Fruit fly (Drosophila melanogaster) whole organism, embryonic: ENCODE data around the gene CG5644.

Experiments used
- BEAF-32 ChIP-seq: fragments of 200-800 bp; sonication (Bioruptor generic); optimal IDR thresholded peaks from 3 replicates; lab custom pipeline; 2017; ENCODE audit warnings: missing biosample characterization, missing genetic modification characterization, mild to moderate bottlenecking, moderate library complexity, missing genetic modification reagents
- CG10321 ChIP-seq: fragments of 200-800 bp; sonication (Bioruptor generic); IDR thresholded peaks from 2 replicates; pipeline ENCODE4 v1.3.6; 2022; ENCODE audit warnings: missing biosample characterization, missing genetic modification characterization
- CG10979 ChIP-seq: fragments of 200-800 bp; sonication (Bioruptor generic); optimal IDR thresholded peaks from 2 replicates; lab custom pipeline; 2018; ENCODE audit warnings: missing biosample characterization, mild to moderate bottlenecking, missing genetic modification characterization, moderate library complexity
- CG11723 ChIP-seq: fragments of 200-800 bp; sonication (Bioruptor generic); optimal IDR thresholded peaks from 2 replicates; lab custom pipeline; 2017; ENCODE audit warnings: missing biosample characterization, mild to moderate bottlenecking, missing genetic modification characterization
- CG12104 ChIP-seq: fragments of 200-800 bp; sonication (Bioruptor generic); optimal IDR thresholded peaks from 3 replicates; lab custom pipeline; 2016; ENCODE audit warnings: missing biosample characterization, missing genetic modification characterization
- CG13287 ChIP-seq: fragments of 200-800 bp; sonication (Bioruptor generic); IDR thresholded peaks from 2 replicates; pipeline ENCODE4 v1.3.6; 2022; ENCODE audit warnings: missing biosample characterization, missing genetic modification characterization; ENCODE audit not compliant: partially characterized antibody
- CG15269 ChIP-seq: fragments of 200-800 bp; sonication (Bioruptor generic); optimal IDR thresholded peaks from 2 replicates; lab custom pipeline; 2018; ENCODE audit warnings: missing biosample characterization, mild to moderate bottlenecking, missing genetic modification characterization, moderate library complexity
- CG15696 ChIP-seq: fragments of 200-800 bp; sonication (Bioruptor generic); optimal IDR thresholded peaks from 2 replicates; lab custom pipeline; 2019; ENCODE audit warnings: missing biosample characterization, mild to moderate bottlenecking, missing genetic modification characterization, moderate library complexity
- CG1603 ChIP-seq: fragments of 200-800 bp; sonication (Bioruptor generic); optimal IDR thresholded peaks from 2 replicates; lab custom pipeline; 2019; ENCODE audit warnings: missing biosample characterization, mild to moderate bottlenecking, missing genetic modification characterization, moderate library complexity
- CG17328 ChIP-seq: fragments of 200-800 bp; sonication (Bioruptor generic); IDR thresholded peaks from 2 replicates; pipeline ENCODE4 v1.3.6; 2022; ENCODE audit warnings: missing biosample characterization, missing genetic modification characterization
- CG17912 ChIP-seq: fragments of 200-800 bp; sonication (Bioruptor generic); optimal IDR thresholded peaks from 2 replicates; lab custom pipeline; 2018; ENCODE audit warnings: missing biosample characterization, mild to moderate bottlenecking, missing genetic modification characterization
- CG18619 ChIP-seq: fragments of 200-800 bp; sonication (Bioruptor generic); optimal IDR thresholded peaks from 3 replicates; lab custom pipeline; 2017; ENCODE audit warnings: missing biosample characterization, mild to moderate bottlenecking, missing genetic modification characterization
- CG3407 ChIP-seq: fragments of 200-800 bp; sonication (Bioruptor generic); optimal IDR thresholded peaks from 2 replicates; lab custom pipeline; 2018; ENCODE audit warnings: missing biosample characterization, mild to moderate bottlenecking, missing genetic modification characterization
- CG42726 ChIP-seq: fragments of 200-800 bp; sonication (Bioruptor generic); IDR thresholded peaks from 2 replicates; pipeline ENCODE4 v1.3.6; 2022; ENCODE audit warnings: missing biosample characterization, missing genetic modification characterization; ENCODE audit not compliant: partially characterized antibody
- CG6813 ChIP-seq: fragments of 200-800 bp; sonication (Bioruptor generic); optimal IDR thresholded peaks from 2 replicates; lab custom pipeline; 2017; ENCODE audit warnings: missing biosample characterization, missing genetic modification characterization, mild to moderate bottlenecking, moderate library complexity, missing genetic modification reagents
- CG7839 ChIP-seq: fragments of 200-800 bp; sonication (Bioruptor generic); optimal IDR thresholded peaks from 3 replicates; lab custom pipeline; 2018; ENCODE audit warnings: missing biosample characterization, mild to moderate bottlenecking, missing genetic modification characterization, moderate library complexity
- CG8765 ChIP-seq: fragments of 200-800 bp; sonication (Bioruptor generic); IDR thresholded peaks from 2 replicates; pipeline ENCODE4 v1.3.6; 2022; ENCODE audit warnings: missing biosample characterization, missing genetic modification characterization
- CG9932 ChIP-seq: fragments of 200-800 bp; sonication (Bioruptor generic); IDR thresholded peaks from 2 replicates; pipeline ENCODE4 v1.3.6; 2022; ENCODE audit warnings: missing biosample characterization, missing genetic modification characterization
- CoRest ChIP-seq: fragments of 200-800 bp; sonication (Bioruptor generic); optimal IDR thresholded peaks from 3 replicates; lab custom pipeline; 2018; ENCODE audit warnings: missing biosample characterization, mild to moderate bottlenecking, missing genetic modification characterization, moderate library complexity
- D ChIP-seq, 2 experiments: fragments of 200-800 bp in 1 of 2; fragments of >200 bp in 1 of 2; sonication (Bioruptor generic) in 1 of 2; optimal IDR thresholded peaks; 2 replicates in 1 of 2; 3 replicates in 1 of 2; lab custom pipeline; 2017; ENCODE audit warnings: mild to moderate bottlenecking in 1 of 2, missing biosample characterization in 1 of 2, missing genetic modification characterization in 1 of 2, missing genetic modification reagents in 1 of 2
- Dll ChIP-seq: fragments of 200-800 bp; sonication (Bioruptor generic); IDR thresholded peaks from 4 replicates; pipeline ENCODE4 v1.3.6; 2022; ENCODE audit warnings: missing biosample characterization, missing genetic modification characterization; ENCODE audit not compliant: partially characterized antibody
- Doc2 ChIP-seq: fragments of 200-800 bp; sonication (Bioruptor generic); IDR thresholded peaks from 2 replicates; pipeline ENCODE4 v1.3.6; 2022; ENCODE audit warnings: missing biosample characterization, missing genetic modification characterization
- H2.0 ChIP-seq: fragments of 200-800 bp; sonication (Bioruptor generic); IDR thresholded peaks from 2 replicates; pipeline ENCODE4 v1.3.6; 2022; ENCODE audit warnings: missing biosample characterization, missing genetic modification characterization
- Mrtf ChIP-seq: fragments of 200-800 bp; sonication (Bioruptor generic); IDR thresholded peaks from 3 replicates; pipeline ENCODE4 v1.3.6; 2022; ENCODE audit warnings: missing biosample characterization, missing genetic modification characterization
- Scr ChIP-seq: fragments of 200-800 bp; sonication (Bioruptor generic); IDR thresholded peaks from 2 replicates; pipeline ENCODE4 v1.3.6; 2022; ENCODE audit warnings: missing biosample characterization, missing genetic modification characterization; ENCODE audit not compliant: partially characterized antibody
- abd-A ChIP-seq: fragments of 200-800 bp; sonication (Bioruptor generic); optimal IDR thresholded peaks from 3 replicates; lab custom pipeline; 2019; ENCODE audit warnings: missing biosample characterization, mild to moderate bottlenecking, missing genetic modification characterization, moderate library complexity
- ap ChIP-seq: fragments of 200-800 bp; sonication (Bioruptor generic); IDR thresholded peaks from 2 replicates; pipeline ENCODE4 v1.3.6; 2022; ENCODE audit warnings: missing biosample characterization, missing genetic modification characterization
- bowl ChIP-seq: fragments of 200-800 bp; sonication (Bioruptor generic); IDR thresholded peaks from 2 replicates; pipeline ENCODE4 v1.3.6; 2022; ENCODE audit warnings: missing biosample characterization, missing genetic modification characterization
- caup ChIP-seq: fragments of 200-800 bp; sonication (Bioruptor generic); optimal IDR thresholded peaks from 3 replicates; lab custom pipeline; 2017; ENCODE audit warnings: missing biosample characterization, mild to moderate bottlenecking, missing genetic modification characterization, moderate library complexity; ENCODE audit not compliant: severe bottlenecking
- chm ChIP-seq: fragments of 200-800 bp; sonication (Bioruptor generic); IDR thresholded peaks from 2 replicates; pipeline ENCODE4 v1.3.6; 2022; ENCODE audit warnings: missing biosample characterization, missing genetic modification characterization
- emc ChIP-seq: fragments of 200-800 bp; sonication (Bioruptor generic); optimal IDR thresholded peaks from 2 replicates; lab custom pipeline; 2016; ENCODE audit warnings: missing biosample characterization, missing genetic modification characterization
- fd64A ChIP-seq: fragments of 200-800 bp; sonication (Bioruptor generic); optimal IDR thresholded peaks from 3 replicates; lab custom pipeline; 2018; ENCODE audit warnings: missing biosample characterization, mild to moderate bottlenecking, missing genetic modification characterization
- fu2 ChIP-seq: fragments of 200-800 bp; sonication (Bioruptor generic); optimal IDR thresholded peaks from 2 replicates; lab custom pipeline; 2016; ENCODE audit warnings: missing biosample characterization, missing genetic modification characterization
- gfzf ChIP-seq: fragments of 200-800 bp; sonication (Bioruptor generic); optimal IDR thresholded peaks from 2 replicates; lab custom pipeline; 2016; ENCODE audit warnings: missing biosample characterization, mild to moderate bottlenecking, missing genetic modification characterization, moderate library complexity
- gt ChIP-seq: fragments of 200-800 bp; sonication (Bioruptor generic); IDR thresholded peaks from 2 replicates; pipeline ENCODE4 v1.3.6; 2022; ENCODE audit warnings: missing biosample characterization, missing genetic modification characterization
- ham ChIP-seq: fragments of 200-800 bp; sonication (Bioruptor generic); IDR thresholded peaks from 2 replicates; pipeline ENCODE4 v1.3.6; 2022; ENCODE audit warnings: missing biosample characterization, missing genetic modification characterization
- jumu ChIP-seq: fragments of 200-800 bp; sonication (Bioruptor generic); optimal IDR thresholded peaks from 3 replicates; lab custom pipeline; 2016; ENCODE audit warnings: missing biosample characterization, missing genetic modification characterization
- mirr ChIP-seq: fragments of 200-800 bp; sonication (Bioruptor generic); optimal IDR thresholded peaks from 3 replicates; lab custom pipeline; 2018; ENCODE audit warnings: missing biosample characterization, mild to moderate bottlenecking, missing genetic modification characterization
- org-1 ChIP-seq: fragments of 200-800 bp; sonication (Bioruptor generic); optimal IDR thresholded peaks from 2 replicates; lab custom pipeline; 2017; ENCODE audit warnings: missing biosample characterization, missing genetic modification characterization
- pfk ChIP-seq: fragments of 200-800 bp; sonication (Bioruptor generic); optimal IDR thresholded peaks from 2 replicates; lab custom pipeline; 2018; ENCODE audit warnings: missing biosample characterization, mild to moderate bottlenecking, missing genetic modification characterization, moderate library complexity
- phol ChIP-seq: fragments of 200-800 bp; sonication (Bioruptor generic); optimal IDR thresholded peaks from 3 replicates; lab custom pipeline; 2018; ENCODE audit warnings: missing biosample characterization, mild to moderate bottlenecking, missing genetic modification characterization, moderate library complexity
- prd ChIP-seq, 3 experiments: fragments of >200 bp in 2 of 3; fragments of 200-800 bp in 1 of 3; sonication (Bioruptor generic) in 1 of 3; optimal IDR thresholded peaks in 2 of 3; IDR thresholded peaks in 1 of 3; 2 replicates in 2 of 3; 3 replicates in 1 of 3; pipeline versions ENCODE4 v1.3.6 to Lab custom; 2017 to 2022; ENCODE audit warnings: missing biosample characterization in 1 of 3, missing genetic modification characterization in 1 of 3
- ranshi ChIP-seq: fragments of 200-800 bp; sonication (Bioruptor generic); IDR thresholded peaks from 2 replicates; pipeline ENCODE4 v1.3.6; 2022; ENCODE audit warnings: missing biosample characterization, missing genetic modification characterization
- schlank ChIP-seq: fragments of 200-800 bp; sonication (Bioruptor generic); optimal IDR thresholded peaks from 2 replicates; lab custom pipeline; 2018; ENCODE audit warnings: missing biosample characterization, mild to moderate bottlenecking, missing genetic modification characterization
- scrt ChIP-seq: fragments of 200-800 bp; sonication (Bioruptor generic); optimal IDR thresholded peaks from 2 replicates; lab custom pipeline; 2018; ENCODE audit warnings: missing biosample characterization, mild to moderate bottlenecking, missing genetic modification characterization, moderate library complexity
- tna ChIP-seq: fragments of 200-800 bp; sonication (Bioruptor generic); IDR thresholded peaks from 2 replicates; pipeline ENCODE4 v1.3.6; 2022; ENCODE audit warnings: missing biosample characterization, missing genetic modification characterization; ENCODE audit not compliant: partially characterized antibody
- tx ChIP-seq: fragments of 200-800 bp; sonication (Bioruptor generic); optimal IDR thresholded peaks from 2 replicates; lab custom pipeline; 2016; ENCODE audit warnings: missing biosample characterization, missing genetic modification characterization
- zf30C ChIP-seq: fragments of 200-800 bp; sonication (Bioruptor generic); optimal IDR thresholded peaks from 3 replicates; lab custom pipeline; 2018; ENCODE audit warnings: missing biosample characterization, mild to moderate bottlenecking, missing genetic modification characterization

Gene CG5644

dm6 chr3L:8996173-8996767, 16.6 kb upstream of the CG5644 start (continued):
- TF ChIP-seq CG7839 (tag; lab: Kevin White, UChicago) (peak; percentile 73), CoRest (tag; lab: Kevin White, UChicago) (no peak), tna (GFP tag; lab: Robert Waterston, UW) (no peak), gt (GFP tag; lab: Robert Waterston, UW) (no peak), Doc2 (GFP tag; lab: Robert Waterston, UW) (peak; percentile 45; the same call in 1 of the 2 replicates), scrt (no peak), ranshi (GFP tag; lab: Robert Waterston, UW) (peak; percentile 62; the same call in 1 of the 2 replicates), abd-A (tag; lab: Kevin White, UChicago) (no peak), chm (peak; percentile 68; the same call in 1 of the 2 replicates), CG17328 (GFP tag; lab: Robert Waterston, UW) (peak; percentile 82), ap (peak; percentile 45), schlank (no peak), CG10979 (tag; lab: Kevin White, UChicago) (peak; percentile 69), CG10321 (GFP tag; lab: Robert Waterston, UW) (no peak), CG3407 (GFP tag; lab: Kevin White, UChicago) (peak; percentile 40), CG6813 (no peak), CG11723 (GFP tag; lab: Kevin White, UChicago) (no peak), Scr (GFP tag; lab: Robert Waterston, UW) (no peak), zf30C (no peak), CG15269 (no peak), org-1 (GFP tag; lab: Kevin White, UChicago) (no peak), bowl (GFP tag; lab: Robert Waterston, UW) (peak; percentile 45; the same call in 1 of the 2 replicates), H2.0 (GFP tag; lab: Robert Waterston, UW) (peak; percentile 51; the same call in 1 of the 2 replicates), caup (peak; percentile 11), fd64A (GFP tag; lab: Kevin White, UChicago) (no peak), phol (peak; percentile 64), CG42726 (GFP tag; lab: Robert Waterston, UW) (no peak), pfk (GFP tag; lab: Kevin White, UChicago) (no peak), CG13287 (GFP tag; lab: Robert Waterston, UW) (no peak), CG15696 (no peak), Dll (GFP tag; lab: Robert Waterston, UW) (no peak), CG18619 (peak; percentile 23), Mrtf (GFP tag; lab: Robert Waterston, UW) (peak; percentile 52; the same call in 1 of the 3 replicates), CG12104 (GFP tag; lab: Kevin White, UChicago) (peak; percentile 25), CG17912 (GFP tag; lab: Kevin White, UChicago) (no peak), tx (GFP tag; lab: Kevin White, UChicago) (no peak), jumu (GFP tag; lab: Kevin White, UChicago) (peak; percentile 36), gfzf (GFP tag; lab: Kevin White, UChicago) (no peak), CG9932 (GFP tag; lab: Robert Waterston, UW) (peak; percentile 58), CG8765 (GFP tag; lab: Robert Waterston, UW) (peak; percentile 63; the same call in 1 of the 2 replicates), D (optimal IDR thresholded peaks at IDR 0.05; lab: Kevin White, UChicago) (no peak), D (GFP tag; optimal IDR thresholded peaks at IDR 0.05; lab: Kevin White, UChicago) (peak; percentile 60), CG1603 (tag; lab: Kevin White, UChicago) (peak; percentile 73), prd (optimal IDR thresholded peaks at IDR 0.05; lab: Kevin White, UChicago) (no peak), prd (GFP tag; IDR thresholded peaks at IDR 0.05; lab: Robert Waterston, UW) (peak; percentile 78), ham (GFP tag; lab: Robert Waterston, UW) (no peak), BEAF-32 (no peak), fu2 (peak; percentile 24), emc (GFP tag; lab: Kevin White, UChicago) (peak; percentile 25), mirr (no peak)
